Worm (Caenorhabditis elegans) whole organism, L4/young adult: ENCODE data around the gene inos-1.

Experiments used
- W03F9.2 ChIP-seq: fragments of 150-350 bp; optimal IDR thresholded peaks from 2 replicates; lab custom pipeline; 2014; ENCODE audit warnings: missing biosample characterization, missing genetic modification characterization
- dao-5 ChIP-seq: sonication (generic microtip); optimal IDR thresholded peaks from 2 replicates; lab custom pipeline; 2016; ENCODE audit warnings: missing genotype, missing genetic modification characterization, moderate library complexity, missing compliant biosample characterization
- him-1 ChIP-seq: sonication (generic microtip); optimal IDR thresholded peaks from 2 replicates; lab custom pipeline; 2016; ENCODE audit warnings: missing genotype, missing genetic modification reagents, missing genetic modification characterization, missing compliant biosample characterization

- TF ChIP-seq him-1 (tag; lab: Kevin White, UChicago) (no peak), dao-5 (tag; lab: Kevin White, UChicago) (no peak), W03F9.2 (tag; lab: Kevin White, UChicago) (no peak)
Measured at ce11 chrII:11737347-11737746, 37.2 kb upstream of the inos-1 start.
